Fruit fly (Drosophila melanogaster) whole organism, embryonic: ENCODE measurements around the gene CG34251.

Experiments used
- CG10147 ChIP-seq: fragments of 200-800 bp; sonication (Bioruptor generic); optimal IDR thresholded peaks from 2 replicates; lab custom pipeline; 2019; ENCODE audit warnings: missing biosample characterization, mild to moderate bottlenecking, missing genetic modification characterization, moderate library complexity
- CG1024 ChIP-seq: fragments of 200-800 bp; sonication (Bioruptor generic); IDR thresholded peaks from 2 replicates; pipeline ENCODE4 v1.3.6; 2022; ENCODE audit warnings: missing biosample characterization, missing genetic modification characterization
- CG12744 ChIP-seq: fragments of 200-800 bp; sonication (Bioruptor generic); optimal IDR thresholded peaks from 2 replicates; lab custom pipeline; 2016; ENCODE audit warnings: missing biosample characterization, missing genetic modification characterization
- CG13775 ChIP-seq: fragments of 200-800 bp; sonication (Bioruptor generic); optimal IDR thresholded peaks from 3 replicates; lab custom pipeline; 2017; ENCODE audit warnings: missing biosample characterization, mild to moderate bottlenecking, missing genetic modification characterization
- CG14710 ChIP-seq: fragments of 200-800 bp; sonication (Bioruptor generic); optimal IDR thresholded peaks from 3 replicates; lab custom pipeline; 2019; ENCODE audit warnings: missing biosample characterization, mild to moderate bottlenecking, missing genetic modification characterization, moderate library complexity
- CG15269 ChIP-seq: fragments of 200-800 bp; sonication (Bioruptor generic); optimal IDR thresholded peaks from 2 replicates; lab custom pipeline; 2018; ENCODE audit warnings: missing biosample characterization, mild to moderate bottlenecking, missing genetic modification characterization, moderate library complexity
- CG1602 ChIP-seq: fragments of 200-800 bp; sonication (Bioruptor generic); optimal IDR thresholded peaks from 3 replicates; lab custom pipeline; 2016; ENCODE audit warnings: missing biosample characterization, missing genetic modification characterization
- CG1832 ChIP-seq: fragments of 200-800 bp; sonication (Bioruptor generic); optimal IDR thresholded peaks from 2 replicates; lab custom pipeline; 2017; ENCODE audit warnings: missing biosample characterization, mild to moderate bottlenecking, missing genetic modification characterization, inconsistent platforms
- CG18599 ChIP-seq: fragments of 200-800 bp; sonication (Bioruptor generic); optimal IDR thresholded peaks from 3 replicates; lab custom pipeline; 2017; ENCODE audit warnings: missing biosample characterization, missing genetic modification characterization, mild to moderate bottlenecking, moderate library complexity, missing genetic modification reagents
- CG2129 ChIP-seq: fragments of 200-800 bp; sonication (Bioruptor generic); IDR thresholded peaks from 2 replicates; pipeline ENCODE4 v1.3.6; 2022; ENCODE audit warnings: missing biosample characterization, missing genetic modification characterization; ENCODE audit not compliant: partially characterized antibody
- CG2875 ChIP-seq: fragments of 200-800 bp; sonication (Bioruptor generic); optimal IDR thresholded peaks from 2 replicates; lab custom pipeline; 2017; ENCODE audit warnings: missing biosample characterization, mild to moderate bottlenecking, missing genetic modification characterization, missing genetic modification reagents
- CG2889 ChIP-seq: fragments of 200-800 bp; sonication (Bioruptor generic); IDR thresholded peaks from 3 replicates; pipeline ENCODE4 v1.3.6; 2022; ENCODE audit warnings: missing biosample characterization, missing genetic modification characterization
- CG34224 ChIP-seq: fragments of 200-800 bp; sonication (Bioruptor generic); IDR thresholded peaks from 3 replicates; pipeline ENCODE4 v1.3.6; 2022; ENCODE audit warnings: missing biosample characterization, missing genetic modification characterization; ENCODE audit not compliant: partially characterized antibody
- CG3726 ChIP-seq: fragments of 200-800 bp; sonication (Bioruptor generic); IDR thresholded peaks from 3 replicates; pipeline ENCODE4, ENCODE4 v1.3.6; 2022; ENCODE audit warnings: missing biosample characterization, missing genetic modification characterization
- CG4328 ChIP-seq: fragments of 200-800 bp; sonication (Bioruptor generic); optimal IDR thresholded peaks from 3 replicates; lab custom pipeline; 2017; ENCODE audit warnings: missing biosample characterization, missing genetic modification reagents, missing genetic modification characterization
- CG7786 ChIP-seq: fragments of 200-800 bp; sonication (Bioruptor generic); optimal IDR thresholded peaks from 2 replicates; lab custom pipeline; 2016; ENCODE audit warnings: missing biosample characterization, missing genetic modification characterization
- CG8290 ChIP-seq, 3 experiments: fragments of 200-800 bp; sonication (Bioruptor generic); optimal IDR thresholded peaks; 2 replicates each; lab custom pipeline; 2016 to 2019; ENCODE audit warnings: missing biosample characterization in 3 of 3, missing genetic modification characterization in 3 of 3, mild to moderate bottlenecking in 2 of 3, moderate library complexity in 1 of 3
- CHES-1-like ChIP-seq: fragments of 200-800 bp; sonication (Bioruptor generic); optimal IDR thresholded peaks from 2 replicates; lab custom pipeline; 2016; ENCODE audit warnings: missing biosample characterization, missing genetic modification characterization
- Dfd ChIP-seq, 2 experiments: fragments of >200 bp; optimal IDR thresholded peaks; 2 replicates each; lab custom pipeline; 2017; ENCODE audit warnings: missing biosample characterization in 2 of 2, missing genetic modification characterization in 2 of 2
- Meics ChIP-seq: fragments of 200-800 bp; sonication (Bioruptor generic); optimal IDR thresholded peaks from 2 replicates; lab custom pipeline; 2017; ENCODE audit warnings: missing biosample characterization, mild to moderate bottlenecking, missing genetic modification characterization
- NC2β ChIP-seq: fragments of 200-800 bp; sonication (Bioruptor generic); optimal IDR thresholded peaks from 2 replicates; lab custom pipeline; 2016; ENCODE audit warnings: missing biosample characterization, missing genetic modification characterization
- NFAT ChIP-seq: fragments of 200-800 bp; sonication (Bioruptor generic); IDR thresholded peaks from 2 replicates; pipeline ENCODE4 v1.3.6; 2022; ENCODE audit warnings: missing biosample characterization, missing genetic modification characterization
- Taf1 ChIP-seq: fragments of 200-800 bp; sonication (Bioruptor generic); IDR thresholded peaks from 2 replicates; pipeline ENCODE4 v1.3.6; 2022; ENCODE audit warnings: missing biosample characterization, missing genetic modification characterization
- Usf ChIP-seq: fragments of 200-800 bp; sonication (Bioruptor generic); optimal IDR thresholded peaks from 2 replicates; lab custom pipeline; 2017; ENCODE audit warnings: missing genotype, missing biosample characterization, missing genetic modification characterization
- Vsx1 ChIP-seq: fragments of 200-800 bp; sonication (Bioruptor generic); optimal IDR thresholded peaks from 2 replicates; lab custom pipeline; 2017; ENCODE audit warnings: missing biosample characterization, mild to moderate bottlenecking, missing genetic modification characterization, missing genetic modification reagents
- ato ChIP-seq: fragments of 200-800 bp; sonication (Bioruptor generic); IDR thresholded peaks from 2 replicates; pipeline ENCODE4 v1.3.6; 2022; ENCODE audit warnings: missing biosample characterization, missing genetic modification characterization; ENCODE audit not compliant: partially characterized antibody
- bigmax ChIP-seq: fragments of 200-800 bp; sonication (Bioruptor generic); optimal IDR thresholded peaks from 2 replicates; lab custom pipeline; 2018; ENCODE audit warnings: missing biosample characterization, mild to moderate bottlenecking, missing genetic modification characterization
- bsh ChIP-seq, 2 experiments: fragments of 200-800 bp; sonication (Bioruptor generic); optimal IDR thresholded peaks; 2 replicates each; lab custom pipeline; 2017 to 2018; ENCODE audit warnings: mild to moderate bottlenecking in 2 of 2, missing biosample characterization in 2 of 2, missing genetic modification characterization in 2 of 2, moderate library complexity in 1 of 2
- cas ChIP-seq: fragments of 200-800 bp; sonication (Bioruptor generic); IDR thresholded peaks from 2 replicates; pipeline ENCODE4 v1.3.6; 2022; ENCODE audit warnings: missing biosample characterization, missing genetic modification characterization
- cato ChIP-seq: fragments of 200-800 bp; sonication (Bioruptor generic); optimal IDR thresholded peaks from 2 replicates; lab custom pipeline; 2016; ENCODE audit warnings: missing biosample characterization, missing genetic modification characterization, borderline replicate concordance
- cwo ChIP-seq: fragments of 200-800 bp; sonication (Bioruptor generic); optimal IDR thresholded peaks from 3 replicates; lab custom pipeline; 2017; ENCODE audit warnings: missing biosample characterization, missing genetic modification characterization, mild to moderate bottlenecking, moderate library complexity, missing genetic modification reagents
- dati ChIP-seq: fragments of 200-800 bp; sonication (Bioruptor generic); IDR thresholded peaks from 2 replicates; pipeline ENCODE4 v1.3.6; 2022; ENCODE audit warnings: missing biosample characterization, missing genetic modification characterization
- disco-r ChIP-seq: fragments of 200-800 bp; sonication (Bioruptor generic); optimal IDR thresholded peaks from 2 replicates; lab custom pipeline; 2016; ENCODE audit warnings: missing biosample characterization, missing genetic modification characterization
- dpn ChIP-seq, 2 experiments: fragments of 200-800 bp; sonication (Bioruptor generic); optimal IDR thresholded peaks; 3 replicates each; lab custom pipeline; 2016; ENCODE audit warnings: missing biosample characterization in 2 of 2, missing genetic modification characterization in 2 of 2
- gcm ChIP-seq: fragments of 200-800 bp; sonication (Bioruptor generic); optimal IDR thresholded peaks from 2 replicates; lab custom pipeline; 2019; ENCODE audit warnings: missing biosample characterization, mild to moderate bottlenecking, missing genetic modification characterization, moderate library complexity
- hth ChIP-seq: fragments of >200 bp; optimal IDR thresholded peaks from 2 replicates; lab custom pipeline; 2017; ENCODE audit warnings: inconsistent platforms
- jing ChIP-seq: fragments of 200-800 bp; sonication (Bioruptor generic); optimal IDR thresholded peaks from 2 replicates; lab custom pipeline; 2018; ENCODE audit warnings: missing biosample characterization, mild to moderate bottlenecking, missing genetic modification characterization
- lola ChIP-seq, 3 experiments: fragments of >200 bp in 2 of 3; fragments of 200-800 bp in 1 of 3; sonication (Bioruptor generic) in 1 of 3; optimal IDR thresholded peaks; 2 replicates each; lab custom pipeline; 2017 to 2019; ENCODE audit warnings: missing biosample characterization in 3 of 3, missing genetic modification characterization in 3 of 3, mild to moderate bottlenecking in 1 of 3, moderate library complexity in 1 of 3
- mirr ChIP-seq: fragments of 200-800 bp; sonication (Bioruptor generic); optimal IDR thresholded peaks from 3 replicates; lab custom pipeline; 2018; ENCODE audit warnings: missing biosample characterization, mild to moderate bottlenecking, missing genetic modification characterization
- odd ChIP-seq: fragments of 200-800 bp; sonication (Bioruptor generic); optimal IDR thresholded peaks from 2 replicates; lab custom pipeline; 2017; ENCODE audit warnings: missing biosample characterization, mild to moderate bottlenecking, missing genetic modification characterization
- onecut ChIP-seq: fragments of 200-800 bp; sonication (Bioruptor generic); IDR thresholded peaks from 2 replicates; pipeline ENCODE4 v1.3.6; 2022; ENCODE audit warnings: missing biosample characterization, missing genetic modification characterization
- peb ChIP-seq: fragments of 200-800 bp; sonication (Bioruptor generic); IDR thresholded peaks from 2 replicates; pipeline ENCODE4 v1.3.6; 2022; ENCODE audit warnings: missing biosample characterization, missing genetic modification characterization
- phol ChIP-seq: fragments of 200-800 bp; sonication (Bioruptor generic); optimal IDR thresholded peaks from 3 replicates; lab custom pipeline; 2018; ENCODE audit warnings: missing biosample characterization, mild to moderate bottlenecking, missing genetic modification characterization, moderate library complexity
- scrt ChIP-seq: fragments of 200-800 bp; sonication (Bioruptor generic); optimal IDR thresholded peaks from 2 replicates; lab custom pipeline; 2018; ENCODE audit warnings: missing biosample characterization, mild to moderate bottlenecking, missing genetic modification characterization, moderate library complexity
- slp2 ChIP-seq: fragments of 200-800 bp; sonication (Bioruptor generic); optimal IDR thresholded peaks from 2 replicates; lab custom pipeline; 2016; ENCODE audit warnings: missing biosample characterization, missing genetic modification characterization
- ssp ChIP-seq: fragments of 200-800 bp; sonication (Bioruptor generic); IDR thresholded peaks from 2 replicates; pipeline ENCODE4 v1.3.6; 2022; ENCODE audit warnings: missing biosample characterization, missing genetic modification characterization
- tgo ChIP-seq: fragments of 200-800 bp; sonication (Bioruptor generic); IDR thresholded peaks from 3 replicates; pipeline ENCODE4 v1.3.6; 2022; ENCODE audit warnings: missing biosample characterization, missing genetic modification characterization
- tna ChIP-seq: fragments of 200-800 bp; sonication (Bioruptor generic); IDR thresholded peaks from 2 replicates; pipeline ENCODE4 v1.3.6; 2022; ENCODE audit warnings: missing biosample characterization, missing genetic modification characterization; ENCODE audit not compliant: partially characterized antibody
- wdn ChIP-seq: fragments of 200-800 bp; sonication (Bioruptor generic); IDR thresholded peaks from 2 replicates; pipeline ENCODE4 v1.3.6; 2022; ENCODE audit warnings: missing biosample characterization, missing genetic modification characterization

Gene CG34251

DNA sequence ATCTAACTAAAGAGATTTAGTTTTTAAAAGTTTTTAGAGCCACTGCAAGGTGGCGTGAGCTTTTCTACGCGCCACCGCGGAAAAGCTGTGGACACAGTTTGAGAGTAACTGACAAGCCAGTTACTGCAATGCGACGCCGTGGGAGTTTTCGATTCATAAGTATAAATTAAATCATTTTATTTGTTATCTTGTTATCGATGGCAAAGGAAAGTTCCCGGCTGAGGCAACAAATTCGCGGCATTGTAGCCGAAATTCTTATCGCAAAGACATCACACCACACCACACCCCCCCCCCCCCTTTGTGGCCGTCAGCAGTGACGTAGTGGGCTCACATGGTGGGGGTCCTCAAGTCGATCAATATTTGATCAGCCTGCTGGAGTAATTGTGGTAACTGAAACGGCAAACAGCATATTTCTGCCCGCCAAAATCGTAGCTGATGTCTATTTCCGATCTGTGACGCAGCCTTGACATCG lies 15.5 kb upstream of the CG34251 start (continued):
- TF ChIP-seq peb (no peak), Vsx1 (GFP tag; lab: Kevin White, UChicago) (no peak), NFAT (GFP tag; lab: Robert Waterston, UW) (peak; percentile 60; the same call in 1 of the 2 replicates), CG1024 (GFP tag; lab: Robert Waterston, UW) (no peak), tna (GFP tag; lab: Robert Waterston, UW) (0 out of 2 replicates have a peak, but pooled peaks have one; percentile 29), lola (GFP tag; optimal IDR thresholded peaks at IDR 0.05; lab: Kevin White, UChicago) (no peak), Meics (peak; percentile 68), dati (GFP tag; lab: Robert Waterston, UW) (no peak), CG4328 (GFP tag; lab: Kevin White, UChicago) (peak; percentile 46), CG14710 (tag; lab: Kevin White, UChicago) (peak; percentile 0), Usf (no peak), jing (GFP tag; lab: Kevin White, UChicago) (no peak), mirr (peak; percentile 53), ssp (GFP tag; lab: Robert Waterston, UW) (no peak), gcm (GFP tag; lab: Kevin White, UChicago) (no peak), Taf1 (no peak), wdn (0 out of 2 replicates have a peak, but pooled peaks have one; percentile 11), dpn (GFP tag; optimal IDR thresholded peaks at IDR 0.05; lab: Kevin White, UChicago) (no peak), CG2129 (GFP tag; lab: Robert Waterston, UW) (no peak), hth (lab: Kevin White, UChicago) (no peak), CG34224 (GFP tag; lab: Robert Waterston, UW) (no peak), CG8290 (GFP tag; optimal IDR thresholded peaks at IDR 0.05; lab: Kevin White, UChicago) (no peak), CG8290 (tag; optimal IDR thresholded peaks at IDR 0.05; lab: Kevin White, UChicago) (peak in 1 of 2 experiments; percentile 82), CG12744 (no peak), Dfd (GFP tag; optimal IDR thresholded peaks at IDR 0.05; lab: Kevin White, UChicago) (no peak), CG15269 (tag; lab: Kevin White, UChicago) (peak; percentile 24), CG3726 (GFP tag; lab: Robert Waterston, UW) (no peak), phol (tag; lab: Kevin White, UChicago) (no peak), NC2β (GFP tag; lab: Kevin White, UChicago) (no peak), CG18599 (GFP tag; lab: Kevin White, UChicago) (peak; percentile 83), disco-r (GFP tag; lab: Kevin White, UChicago) (no peak), CG2875 (GFP tag; lab: Kevin White, UChicago) (no peak), CG2889 (GFP tag; lab: Robert Waterston, UW) (0 out of 3 replicates have a peak, but pooled peaks have one; percentile 20), ato (no peak), bsh (GFP tag; optimal IDR thresholded peaks at IDR 0.05; lab: Kevin White, UChicago) (peak in 1 of 2 experiments; percentile 20), bigmax (peak; percentile 24), odd (GFP tag; lab: Kevin White, UChicago) (peak; percentile 64), tgo (GFP tag; lab: Robert Waterston, UW) (no peak), cato (no peak), onecut (GFP tag; lab: Robert Waterston, UW) (peak; percentile 34; the same call in 1 of the 2 replicates), cas (no peak), CG1832 (GFP tag; lab: Kevin White, UChicago) (no peak), CG1602 (no peak), scrt (GFP tag; lab: Kevin White, UChicago) (peak; percentile 42), CG13775 (GFP tag; lab: Kevin White, UChicago) (peak; percentile 8), CHES-1-like (peak; percentile 12), cwo (GFP tag; lab: Kevin White, UChicago) (peak; percentile 57), slp2 (no peak), CG10147 (peak; percentile 37), CG7786 (GFP tag; lab: Kevin White, UChicago) (no peak)
